Worm (Caenorhabditis elegans) whole organism, late embryonic: ENCODE measurements around the gene ZK1320.13.

ENCODE experiments used
- F13H6.1 ChIP-seq: sonication (generic microtip); optimal IDR thresholded peaks from 2 replicates; lab custom pipeline; 2016; ENCODE audit warnings: missing genetic modification characterization, missing compliant biosample characterization
- K02D7.2 ChIP-seq: sonication (generic microtip); optimal IDR thresholded peaks from 2 replicates; lab custom pipeline; 2017; ENCODE audit warnings: mild to moderate bottlenecking, missing genetic modification characterization, missing compliant biosample characterization
- K09A11.1 ChIP-seq: sonication (generic microtip); optimal IDR thresholded peaks from 2 replicates; lab custom pipeline; 2017; ENCODE audit warnings: antibody characterized with exemption, mild to moderate bottlenecking, missing genetic modification characterization, missing compliant biosample characterization; ENCODE audit not compliant: insufficient read depth
- Y22D7AL.16 ChIP-seq: sonication (generic microtip); optimal IDR thresholded peaks from 2 replicates; lab custom pipeline; 2016; ENCODE audit warnings: missing genetic modification characterization, missing compliant biosample characterization
- ahr-1 ChIP-seq: sonication (generic microtip); optimal IDR thresholded peaks from 2 replicates; lab custom pipeline; 2016; ENCODE audit warnings: missing genetic modification characterization, missing compliant biosample characterization
- ama-1 ChIP-seq: fragments of 150-350 bp; optimal IDR thresholded peaks from 2 replicates; lab custom pipeline; 2014
- ceh-14 ChIP-seq: sonication (generic microtip); optimal IDR thresholded peaks from 2 replicates; lab custom pipeline; 2016; ENCODE audit warnings: missing genotype, missing genetic modification characterization, missing compliant biosample characterization
- ceh-18 ChIP-seq: sonication (generic microtip); optimal IDR thresholded peaks from 2 replicates; lab custom pipeline; 2016; ENCODE audit warnings: missing genetic modification characterization, missing compliant biosample characterization
- ceh-19 ChIP-seq: fragments of 200-800 bp; sonication (Bioruptor generic); optimal IDR thresholded peaks from 2 replicates; lab custom pipeline; 2018; ENCODE audit warnings: mild to moderate bottlenecking, missing genetic modification characterization, missing compliant biosample characterization
- ceh-22 ChIP-seq: sonication (generic microtip); optimal IDR thresholded peaks from 2 replicates; lab custom pipeline; 2017; ENCODE audit warnings: missing biosample characterization, missing genetic modification characterization
- ceh-24 ChIP-seq: sonication (generic microtip); optimal IDR thresholded peaks from 2 replicates; lab custom pipeline; 2016; ENCODE audit warnings: mild to moderate bottlenecking, missing genetic modification characterization, missing compliant biosample characterization
- ceh-31 ChIP-seq: sonication (generic microtip); optimal IDR thresholded peaks from 2 replicates; lab custom pipeline; 2016; ENCODE audit warnings: missing genetic modification characterization, missing compliant biosample characterization
- ceh-48 ChIP-seq: sonication (generic microtip); optimal IDR thresholded peaks from 2 replicates; lab custom pipeline; 2016; ENCODE audit warnings: missing genetic modification characterization, inconsistent platforms, missing compliant biosample characterization
- ceh-6 ChIP-seq: fragments of 200-800 bp; sonication (Bioruptor generic); optimal IDR thresholded peaks from 2 replicates; lab custom pipeline; 2018; ENCODE audit warnings: mild to moderate bottlenecking, missing genetic modification characterization, missing compliant biosample characterization
- ceh-9 ChIP-seq: sonication (generic microtip); optimal IDR thresholded peaks from 2 replicates; lab custom pipeline; 2016; ENCODE audit warnings: mild to moderate bottlenecking, missing genetic modification characterization, inconsistent platforms, missing compliant biosample characterization
- che-1 ChIP-seq: sonication (generic microtip); optimal IDR thresholded peaks from 2 replicates; lab custom pipeline; 2016; ENCODE audit warnings: mild to moderate bottlenecking, missing genetic modification characterization, missing compliant biosample characterization
- dmd-4 ChIP-seq: sonication (generic microtip); optimal IDR thresholded peaks from 2 replicates; lab custom pipeline; 2016; ENCODE audit warnings: borderline replicate concordance, missing genetic modification characterization, missing compliant biosample characterization
- elt-4 ChIP-seq: sonication (generic microtip); optimal IDR thresholded peaks from 2 replicates; lab custom pipeline; 2016; ENCODE audit warnings: missing genetic modification characterization, missing compliant biosample characterization
- ets-4 ChIP-seq: sonication (generic microtip); optimal IDR thresholded peaks from 2 replicates; lab custom pipeline; 2016; ENCODE audit warnings: missing genetic modification characterization, missing compliant biosample characterization
- eyg-1 ChIP-seq: sonication (generic microtip); optimal IDR thresholded peaks from 2 replicates; lab custom pipeline; 2016; ENCODE audit warnings: missing genotype, missing genetic modification characterization, missing compliant biosample characterization
- fax-1 ChIP-seq: sonication (generic microtip); optimal IDR thresholded peaks from 2 replicates; lab custom pipeline; 2016; ENCODE audit warnings: missing genotype, missing genetic modification characterization, missing compliant biosample characterization
- fkh-10 ChIP-seq: fragments of 150-350 bp; optimal IDR thresholded peaks from 2 replicates; lab custom pipeline; 2014; ENCODE audit warnings: missing biosample characterization, missing genetic modification reagents, missing genetic modification characterization
- gmeb-2 ChIP-seq: sonication (generic microtip); optimal IDR thresholded peaks from 2 replicates; lab custom pipeline; 2016; ENCODE audit warnings: missing genetic modification characterization, inconsistent platforms, missing compliant biosample characterization
- hlh-13 ChIP-seq: fragments of 200-800 bp; sonication (Bioruptor generic); optimal IDR thresholded peaks from 2 replicates; lab custom pipeline; 2018; ENCODE audit warnings: mild to moderate bottlenecking, missing genetic modification characterization, missing compliant biosample characterization
- lin-11 ChIP-seq: fragments of 200-800 bp; sonication (Bioruptor generic); optimal IDR thresholded peaks from 2 replicates; lab custom pipeline; 2018; ENCODE audit warnings: mild to moderate bottlenecking, missing genetic modification characterization, missing compliant biosample characterization
- madf-2 ChIP-seq: sonication (generic microtip); optimal IDR thresholded peaks from 2 replicates; lab custom pipeline; 2017; ENCODE audit warnings: missing genetic modification characterization, missing compliant biosample characterization
- mec-3 ChIP-seq: sonication (generic microtip); optimal IDR thresholded peaks from 2 replicates; lab custom pipeline; 2016; ENCODE audit warnings: borderline replicate concordance, missing genetic modification characterization, missing compliant biosample characterization
- nfya-1 ChIP-seq: sonication (generic microtip); optimal IDR thresholded peaks from 2 replicates; lab custom pipeline; 2017; ENCODE audit warnings: missing genetic modification characterization, mild to moderate bottlenecking, missing compliant biosample characterization, antibody characterized with exemption, moderate library complexity
- nhr-11 ChIP-seq: fragments of 150-350 bp; optimal IDR thresholded peaks from 2 replicates; lab custom pipeline; 2014; ENCODE audit warnings: missing biosample characterization, missing genetic modification characterization
- nhr-232 ChIP-seq: sonication (generic microtip); optimal IDR thresholded peaks from 2 replicates; lab custom pipeline; 2016; ENCODE audit warnings: missing genetic modification characterization, missing compliant biosample characterization
- npax-4 ChIP-seq: sonication (generic microtip); optimal IDR thresholded peaks from 2 replicates; lab custom pipeline; 2016; ENCODE audit warnings: missing genetic modification characterization, missing compliant biosample characterization
- odd-2 ChIP-seq: sonication (generic microtip); optimal IDR thresholded peaks from 2 replicates; lab custom pipeline; 2017; ENCODE audit warnings: antibody characterized with exemption, mild to moderate bottlenecking, missing genetic modification characterization, missing compliant biosample characterization
- pat-9 ChIP-seq: fragments of 200-800 bp; sonication (Bioruptor generic); optimal IDR thresholded peaks from 2 replicates; lab custom pipeline; 2018; ENCODE audit warnings: mild to moderate bottlenecking, missing genetic modification characterization, moderate library complexity, missing compliant biosample characterization
- pha-4 ChIP-seq: fragments of 150-350 bp; optimal IDR thresholded peaks from 2 replicates; lab custom pipeline; 2018; ENCODE audit warnings: missing biosample characterization, missing genetic modification reagents, missing genetic modification characterization
- rnt-1 ChIP-seq: sonication (generic microtip); optimal IDR thresholded peaks from 2 replicates; lab custom pipeline; 2016; ENCODE audit warnings: missing genetic modification characterization, missing compliant biosample characterization
- sdc-2 ChIP-seq: sonication (generic microtip); optimal IDR thresholded peaks from 2 replicates; lab custom pipeline; 2016; ENCODE audit warnings: missing genotype, missing genetic modification characterization, missing compliant biosample characterization
- sox-4 ChIP-seq: sonication (generic microtip); optimal IDR thresholded peaks from 2 replicates; lab custom pipeline; 2017; ENCODE audit warnings: mild to moderate bottlenecking, missing genetic modification characterization, inconsistent platforms, missing compliant biosample characterization
- tbx-7 ChIP-seq: sonication (generic microtip); optimal IDR thresholded peaks from 2 replicates; lab custom pipeline; 2016; ENCODE audit warnings: missing genotype, missing genetic modification characterization, missing compliant biosample characterization
- ttx-3 ChIP-seq: sonication (generic microtip); optimal IDR thresholded peaks from 2 replicates; lab custom pipeline; 2016; ENCODE audit warnings: missing genetic modification reagents, missing genetic modification characterization, missing compliant biosample characterization
- unc-3 ChIP-seq, 2 experiments: fragments of 200-800 bp in 1 of 2; sonication (Bioruptor generic) in 1 of 2; sonication (generic microtip) in 1 of 2; conservative IDR thresholded peaks in 1 of 2; optimal IDR thresholded peaks in 1 of 2; 2 replicates each; pipeline versions ENCODE4 v1.3.6 to Lab custom; 2016 to 2022; ENCODE audit warnings: missing compliant biosample characterization in 2 of 2, missing genetic modification characterization in 2 of 2, missing genetic modification reagents in 1 of 2
- unc-42 ChIP-seq: sonication (generic microtip); optimal IDR thresholded peaks from 2 replicates; lab custom pipeline; 2016; ENCODE audit warnings: missing genotype, missing genetic modification characterization, missing compliant biosample characterization
- unc-55 ChIP-seq: sonication (generic microtip); optimal IDR thresholded peaks from 2 replicates; lab custom pipeline; 2017; ENCODE audit warnings: missing biosample characterization, missing genetic modification reagents, missing genetic modification characterization
- unc-86 ChIP-seq: sonication (generic microtip); optimal IDR thresholded peaks from 2 replicates; lab custom pipeline; 2016; ENCODE audit warnings: missing genetic modification characterization, missing compliant biosample characterization

ZK1320.13 gene

ce11 chrII:9703601-9704000 is 23.0 kb downstream of the ZK1320.13 start, which contains the start of gene mop-25.2:
Gene mop-25.2, minus strand, starts transcription at chrII:9703701.
- TF ChIP-seq ceh-48 (tag; lab: Kevin White, UChicago), result no peak
- TF ChIP-seq K02D7.2, result no peak
- no peak for TF ChIP-seq ceh-31 (tag; lab: Kevin White, UChicago)
- no peak for TF ChIP-seq ceh-22 (tag; lab: Kevin White, UChicago)
- TF ChIP-seq tbx-7, result no peak
- TF ChIP-seq nhr-232 (tag; lab: Kevin White, UChicago), result no peak
- TF ChIP-seq unc-3 (GFP tag; conservative IDR thresholded peaks at IDR 0.05; lab: Robert Waterston, UW), result no peak
- no peak for TF ChIP-seq unc-3 (tag; optimal IDR thresholded peaks at IDR 0.05; lab: Kevin White, UChicago)
- no peak for TF ChIP-seq hlh-13
- TF ChIP-seq npax-4 (tag; lab: Kevin White, UChicago), result no peak
- no peak for TF ChIP-seq ceh-19 (GFP tag; lab: Kevin White, UChicago)
- no peak for TF ChIP-seq pat-9 (tag; lab: Kevin White, UChicago)
- TF ChIP-seq odd-2 (tag; lab: Kevin White, UChicago), result no peak
- no peak for TF ChIP-seq ceh-14
- no peak for TF ChIP-seq F13H6.1 (tag; lab: Kevin White, UChicago)

ce11 chrII:9704746-9705145 is 24.2 kb downstream of the ZK1320.13 start, which contains the start of gene Y53C12A.10:
Gene Y53C12A.10, minus strand, starts transcription at chrII:9704846.
- TF ChIP-seq ama-1 (lab: Kevin White, UChicago) (no peak), dmd-4 (tag; lab: Kevin White, UChicago) (no peak), rnt-1 (tag; lab: Kevin White, UChicago) (no peak), Y22D7AL.16 (tag; lab: Kevin White, UChicago) (no peak), ahr-1 (tag; lab: Kevin White, UChicago) (no peak), npax-4 (tag; lab: Kevin White, UChicago) (no peak), fkh-10 (GFP tag; lab: Kevin White, UChicago) (no peak), sdc-2 (tag; lab: Kevin White, UChicago) (no peak), nfya-1 (no peak), fax-1 (tag; lab: Kevin White, UChicago) (no peak), odd-2 (tag; lab: Kevin White, UChicago) (no peak), nhr-11 (tag; lab: Kevin White, UChicago) (no peak), unc-55 (GFP tag; lab: Kevin White, UChicago) (no peak), ceh-6 (no peak), unc-86 (tag; lab: Kevin White, UChicago) (no peak), lin-11 (no peak), gmeb-2 (tag; lab: Kevin White, UChicago) (no peak), K02D7.2 (no peak), ceh-9 (tag; lab: Kevin White, UChicago) (no peak), sox-4 (tag; lab: Kevin White, UChicago) (no peak)

ce11 chrII:9706207-9706606 is 25.6 kb downstream of the ZK1320.13 start, which contains the start of gene Y53C12A.3:
Gene Y53C12A.3, minus strand, starts transcription at chrII:9706240.
- peak; percentile 0 for TF ChIP-seq nfya-1
- no peak for TF ChIP-seq elt-4 (tag; lab: Kevin White, UChicago)

DNA sequence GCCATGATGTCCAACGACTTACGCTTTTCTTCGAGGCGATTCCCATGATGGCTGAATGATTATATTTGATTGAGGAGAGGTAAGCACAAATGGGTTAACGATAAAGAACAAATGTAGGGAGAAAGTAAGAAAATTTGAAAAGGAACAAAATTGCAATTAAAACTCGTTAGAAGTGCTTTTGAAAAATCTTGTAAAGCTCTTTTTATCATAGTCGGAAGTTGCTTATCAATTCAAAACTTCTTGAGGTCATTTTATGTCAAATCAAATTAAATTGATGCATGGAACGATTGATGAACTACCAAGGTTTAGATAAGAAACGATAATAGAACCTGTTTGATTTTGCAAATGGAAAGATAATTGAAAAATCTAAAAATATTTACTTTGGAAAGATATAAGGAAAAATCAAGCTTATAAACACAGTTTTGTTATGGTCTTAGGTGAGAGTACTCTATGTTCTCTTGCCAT is 28.3 kb downstream of the ZK1320.13 start, which contains the start of gene glt-5:
TSS of gene glt-5 (minus strand) at position 51 of the 465 bp plus-strand sequence.
- no peak for TF ChIP-seq ets-4 (tag; lab: Kevin White, UChicago)
- TF ChIP-seq ttx-3 (tag; lab: Kevin White, UChicago), result no peak
- no peak for TF ChIP-seq K09A11.1
- TF ChIP-seq eyg-1 (tag; lab: Kevin White, UChicago), result no peak
- no peak for TF ChIP-seq hlh-13
- TF ChIP-seq ceh-18 (tag; lab: Kevin White, UChicago), result no peak
- TF ChIP-seq npax-4 (tag; lab: Kevin White, UChicago), result no peak
- TF ChIP-seq ceh-6, result no peak
- TF ChIP-seq sox-4 (tag; lab: Kevin White, UChicago), result no peak
- TF ChIP-seq pha-4 (tag; lab: Kevin White, UChicago), result no peak
- TF ChIP-seq ama-1 (lab: Kevin White, UChicago), result no peak
- TF ChIP-seq che-1 (tag; lab: Kevin White, UChicago), result no peak
- no peak for TF ChIP-seq ceh-14
- TF ChIP-seq unc-42 (tag; lab: Kevin White, UChicago), result no peak
- TF ChIP-seq mec-3 (tag; lab: Kevin White, UChicago), result no peak
- TF ChIP-seq madf-2, result no peak
- no peak for TF ChIP-seq ceh-24
- TF ChIP-seq, all 69 proteins: peak for 0
